Worm (Caenorhabditis elegans) whole organism, L2 larva: ENCODE results near the gene C26D10.6.

Experiments used
- ama-1 ChIP-seq: fragments of 150-350 bp; optimal IDR thresholded peaks from 2 replicates; lab custom pipeline; 2018; ENCODE audit warnings: inconsistent platforms
- fos-1 ChIP-seq: fragments of 150-350 bp; optimal IDR thresholded peaks from 2 replicates; lab custom pipeline; 2014; ENCODE audit warnings: missing biosample characterization, missing genetic modification characterization
- lin-39 ChIP-seq: fragments of 150-350 bp; optimal IDR thresholded peaks from 2 replicates; lab custom pipeline; 2014; ENCODE audit warnings: missing biosample characterization, missing genetic modification reagents, missing genetic modification characterization
- mab-5 ChIP-seq: fragments of 150-350 bp; optimal IDR thresholded peaks from 2 replicates; lab custom pipeline; 2014; ENCODE audit warnings: missing biosample characterization, missing genetic modification characterization
- nhr-12 ChIP-seq: fragments of 150-350 bp; optimal IDR thresholded peaks from 2 replicates; lab custom pipeline; 2014; ENCODE audit warnings: missing biosample characterization, missing genetic modification characterization
- nhr-129 ChIP-seq: fragments of 150-350 bp; optimal IDR thresholded peaks from 2 replicates; lab custom pipeline; 2014; ENCODE audit warnings: missing biosample characterization, missing genetic modification characterization
- nhr-237 ChIP-seq: fragments of 150-350 bp; optimal IDR thresholded peaks from 2 replicates; lab custom pipeline; 2014; ENCODE audit warnings: missing biosample characterization, missing genetic modification characterization
- nhr-6 ChIP-seq: fragments of 150-350 bp; optimal IDR thresholded peaks from 2 replicates; lab custom pipeline; 2014; ENCODE audit warnings: missing biosample characterization, missing genetic modification characterization
- unc-62 ChIP-seq: fragments of 150-350 bp; optimal IDR thresholded peaks from 2 replicates; lab custom pipeline; 2014; ENCODE audit warnings: missing biosample characterization, missing genetic modification reagents, missing genetic modification characterization
- ztf-1 ChIP-seq: fragments of 200-800 bp; sonication (Bioruptor generic); conservative IDR thresholded peaks from 2 replicates; pipeline ENCODE4 v1.3.6; 2022; ENCODE audit warnings: missing genetic modification characterization, missing compliant biosample characterization

DNA sequence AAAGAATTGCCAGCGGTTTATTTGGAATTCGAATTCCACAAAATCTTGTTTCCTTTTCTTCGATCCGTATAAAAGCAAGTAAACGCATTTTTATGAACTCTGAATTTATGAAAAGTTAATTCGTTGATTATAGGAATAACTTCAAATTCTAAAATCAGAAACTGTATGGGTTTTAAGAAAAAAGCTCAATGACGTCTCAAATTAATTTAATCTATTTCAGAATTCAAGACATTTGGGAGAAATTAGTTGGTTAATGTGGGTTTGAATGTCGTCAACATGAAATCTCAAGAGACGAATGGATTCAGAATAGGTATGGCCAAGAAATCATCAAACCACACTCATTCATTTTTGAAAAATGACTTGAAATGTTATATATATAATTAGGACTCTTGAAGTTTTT is 41.5 kb upstream of the C26D10.6 start, which contains the start of gene F49E12.7:
- TF ChIP-seq fos-1 (tag; lab: Kevin White, UChicago): no peak
- TF ChIP-seq ama-1 (lab: Kevin White, UChicago): no peak
- TF ChIP-seq nhr-6 (tag; lab: Kevin White, UChicago): no peak
- TF ChIP-seq nhr-237 (tag; lab: Kevin White, UChicago): no peak
- no peak for TF ChIP-seq nhr-12
- no peak for TF ChIP-seq lin-39 (tag; lab: Kevin White, UChicago)
- no peak for TF ChIP-seq mab-5 (tag; lab: Kevin White, UChicago)
- TF ChIP-seq ztf-1 (GFP tag; lab: Robert Waterston, UW): no peak
- no peak for TF ChIP-seq unc-62 (GFP tag; lab: Kevin White, UChicago)
- no peak for TF ChIP-seq nhr-129 (tag; lab: Kevin White, UChicago)
